Worm (Caenorhabditis elegans) whole organism, L2 larva: ENCODE data around the gene gem-4.
A peak's percentile ranks its signal among the peaks of the same experiment; 100 is the strongest.

ENCODE experiments used
- C34F6.9 ChIP-seq: fragments of 150-350 bp; optimal IDR thresholded peaks from 2 replicates; lab custom pipeline; 2014; ENCODE audit warnings: missing biosample characterization, missing genetic modification characterization
- F13H6.1 ChIP-seq: sonication (generic microtip); optimal IDR thresholded peaks from 2 replicates; lab custom pipeline; 2016; ENCODE audit warnings: missing genetic modification characterization, missing compliant biosample characterization
- ZK546.5 ChIP-seq: sonication (generic microtip); optimal IDR thresholded peaks from 2 replicates; lab custom pipeline; 2017; ENCODE audit warnings: missing biosample characterization, missing genetic modification characterization
- alr-1 ChIP-seq: fragments of 150-350 bp; optimal IDR thresholded peaks from 2 replicates; lab custom pipeline; 2014; ENCODE audit warnings: missing biosample characterization, missing genetic modification characterization
- aly-2 ChIP-seq: fragments of 150-350 bp; optimal IDR thresholded peaks from 2 replicates; lab custom pipeline; 2014; ENCODE audit warnings: missing biosample characterization, missing genetic modification characterization
- ama-1 ChIP-seq: fragments of 150-350 bp; optimal IDR thresholded peaks from 2 replicates; lab custom pipeline; 2018; ENCODE audit warnings: inconsistent platforms
- blmp-1 ChIP-seq: sonication (generic microtip); optimal IDR thresholded peaks from 2 replicates; lab custom pipeline; 2017; ENCODE audit warnings: missing genetic modification characterization, mild to moderate bottlenecking, missing compliant biosample characterization, antibody characterized with exemption, moderate library complexity; ENCODE audit not compliant: insufficient read depth
- ceh-16 ChIP-seq: fragments of 150-350 bp; optimal IDR thresholded peaks from 2 replicates; lab custom pipeline; 2014; ENCODE audit warnings: missing biosample characterization, missing genetic modification characterization
- ceh-82 ChIP-seq: fragments of 150-350 bp; optimal IDR thresholded peaks from 2 replicates; lab custom pipeline; 2014; ENCODE audit warnings: missing biosample characterization, missing genetic modification characterization
- crh-2 ChIP-seq: sonication (generic microtip); optimal IDR thresholded peaks from 2 replicates; lab custom pipeline; 2017; ENCODE audit warnings: missing biosample characterization, missing genetic modification characterization
- egl-27 ChIP-seq: sonication (generic microtip); optimal IDR thresholded peaks from 3 replicates; lab custom pipeline; 2017; ENCODE audit warnings: missing biosample characterization, missing genetic modification reagents, missing genetic modification characterization
- elt-1 ChIP-seq: fragments of 150-350 bp; optimal IDR thresholded peaks from 2 replicates; lab custom pipeline; 2014; ENCODE audit warnings: missing biosample characterization, missing genetic modification characterization
- elt-3 ChIP-seq: sonication (generic microtip); optimal IDR thresholded peaks from 2 replicates; lab custom pipeline; 2017; ENCODE audit warnings: missing biosample characterization, missing genetic modification characterization
- fos-1 ChIP-seq: fragments of 150-350 bp; optimal IDR thresholded peaks from 2 replicates; lab custom pipeline; 2014; ENCODE audit warnings: missing biosample characterization, missing genetic modification characterization
- lin-11 ChIP-seq: fragments of 150-350 bp; sonication (generic microtip); optimal IDR thresholded peaks from 2 replicates; lab custom pipeline; 2014; ENCODE audit warnings: missing biosample characterization, missing genetic modification characterization, inconsistent platforms, mixed read lengths
- lin-13 ChIP-seq: fragments of 150-350 bp; optimal IDR thresholded peaks from 2 replicates; lab custom pipeline; 2014; ENCODE audit warnings: missing biosample characterization, missing genetic modification reagents, missing genetic modification characterization
- lin-39 ChIP-seq: fragments of 150-350 bp; optimal IDR thresholded peaks from 2 replicates; lab custom pipeline; 2014; ENCODE audit warnings: missing biosample characterization, missing genetic modification reagents, missing genetic modification characterization
- mab-5 ChIP-seq: fragments of 150-350 bp; optimal IDR thresholded peaks from 2 replicates; lab custom pipeline; 2014; ENCODE audit warnings: missing biosample characterization, missing genetic modification characterization
- mbf-1 ChIP-seq: sonication (generic microtip); optimal IDR thresholded peaks from 2 replicates; lab custom pipeline; 2017; ENCODE audit warnings: missing biosample characterization, missing genetic modification characterization
- mdl-1 ChIP-seq, 2 experiments: fragments of 150-350 bp in 1 of 2; sonication (generic microtip) in 1 of 2; optimal IDR thresholded peaks; 2 replicates each; lab custom pipeline; 2017; ENCODE audit warnings: missing biosample characterization in 2 of 2, missing genetic modification characterization in 2 of 2
- nhr-12 ChIP-seq: fragments of 150-350 bp; optimal IDR thresholded peaks from 2 replicates; lab custom pipeline; 2014; ENCODE audit warnings: missing biosample characterization, missing genetic modification characterization
- nhr-129 ChIP-seq: fragments of 150-350 bp; optimal IDR thresholded peaks from 2 replicates; lab custom pipeline; 2014; ENCODE audit warnings: missing biosample characterization, missing genetic modification characterization
- nhr-21 ChIP-seq: fragments of 150-350 bp; optimal IDR thresholded peaks from 2 replicates; lab custom pipeline; 2014; ENCODE audit warnings: missing biosample characterization, missing genetic modification characterization
- peb-1 ChIP-seq: fragments of 150-350 bp; optimal IDR thresholded peaks from 2 replicates; lab custom pipeline; 2014; ENCODE audit warnings: missing biosample characterization, missing genetic modification characterization
- skn-1 ChIP-seq: sonication (generic microtip); optimal IDR thresholded peaks from 2 replicates; lab custom pipeline; 2017; ENCODE audit warnings: missing biosample characterization, missing genetic modification characterization
- snpc-4 ChIP-seq: fragments of 150-350 bp; optimal IDR thresholded peaks from 2 replicates; lab custom pipeline; 2014; ENCODE audit warnings: missing biosample characterization, missing genetic modification characterization
- unc-55 ChIP-seq: fragments of 150-350 bp; sonication (generic microtip); optimal IDR thresholded peaks from 3 replicates; lab custom pipeline; 2014; ENCODE audit warnings: missing biosample characterization, missing genetic modification reagents, missing genetic modification characterization
- unc-62 ChIP-seq: fragments of 150-350 bp; optimal IDR thresholded peaks from 2 replicates; lab custom pipeline; 2014; ENCODE audit warnings: missing biosample characterization, missing genetic modification reagents, missing genetic modification characterization
- zag-1 ChIP-seq: fragments of 150-350 bp; optimal IDR thresholded peaks from 2 replicates; lab custom pipeline; 2014; ENCODE audit warnings: missing biosample characterization, missing genetic modification characterization
- ztf-1 ChIP-seq: fragments of 200-800 bp; sonication (Bioruptor generic); conservative IDR thresholded peaks from 2 replicates; pipeline ENCODE4 v1.3.6; 2022; ENCODE audit warnings: missing genetic modification characterization, missing compliant biosample characterization
- ztf-11 ChIP-seq: sonication (generic microtip); optimal IDR thresholded peaks from 2 replicates; lab custom pipeline; 2017; ENCODE audit warnings: missing biosample characterization, missing genetic modification characterization
- ztf-4 ChIP-seq: fragments of 150-350 bp; optimal IDR thresholded peaks from 2 replicates; lab custom pipeline; 2014; ENCODE audit warnings: missing biosample characterization, missing genetic modification characterization

gem-4 gene

DNA sequence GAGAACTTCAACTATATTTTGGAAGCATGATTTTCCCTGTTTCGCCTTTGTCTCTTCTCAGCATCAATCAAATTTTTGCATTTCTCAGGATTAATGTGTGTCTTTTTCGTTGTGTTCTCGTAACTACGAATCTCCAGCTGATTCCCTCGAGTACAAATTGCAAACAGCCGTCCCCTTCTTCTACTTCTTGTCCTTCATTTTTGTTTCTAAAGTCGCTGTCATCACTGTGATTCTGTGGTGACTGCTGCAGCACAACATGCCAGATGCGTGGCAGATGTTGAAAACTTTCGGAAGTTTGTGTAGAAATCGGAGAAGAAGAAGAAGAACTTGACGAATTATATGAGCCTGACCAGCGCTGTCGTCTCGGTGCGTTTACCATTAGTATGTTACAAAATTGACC is 32.2 kb upstream of the gem-4 start:
- TF ChIP-seq nhr-129 (tag; lab: Kevin White, UChicago) (no peak), ztf-11 (tag; lab: Kevin White, UChicago) (no peak), lin-11 (no peak), ztf-1 (GFP tag; lab: Robert Waterston, UW) (no peak), ceh-16 (tag; lab: Kevin White, UChicago) (no peak), unc-55 (peak; percentile 23), F13H6.1 (no peak), mab-5 (tag; lab: Kevin White, UChicago) (peak; percentile 47)

DNA sequence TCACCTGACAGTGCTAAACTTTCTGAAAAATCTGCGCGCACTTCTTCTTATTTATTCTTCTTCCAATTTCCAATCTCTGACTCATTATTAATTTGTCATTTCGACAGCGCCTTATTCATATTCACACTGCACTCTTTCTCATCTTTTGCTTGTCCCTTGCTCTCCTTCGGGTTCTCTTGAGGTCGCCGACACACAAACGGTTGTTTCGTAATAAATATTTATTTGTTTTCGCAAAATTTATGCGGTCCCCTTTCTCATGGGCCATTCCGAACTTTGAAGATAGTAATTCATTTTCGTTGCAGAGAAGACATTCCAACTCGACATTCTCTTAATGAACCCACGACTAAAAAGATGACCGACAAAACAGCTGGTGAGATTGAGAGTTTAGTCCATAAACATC is 30.7 kb upstream of the gem-4 start, which contains the start of gene magi-1:
TSS of gene magi-1 (plus strand) at position 301 of the 400 bp plus-strand sequence.
- TF ChIP-seq mab-5 (tag; lab: Kevin White, UChicago), result no peak
- no peak for TF ChIP-seq mbf-1 (tag; lab: Kevin White, UChicago)
- no peak for TF ChIP-seq ZK546.5 (tag; lab: Kevin White, UChicago)
- no peak for TF ChIP-seq ztf-4
- TF ChIP-seq aly-2 (tag; lab: Kevin White, UChicago), result no peak
- no peak for TF ChIP-seq snpc-4 (tag; lab: Kevin White, UChicago)
- no peak for TF ChIP-seq unc-55
- no peak for TF ChIP-seq peb-1 (tag; lab: Kevin White, UChicago)
- TF ChIP-seq elt-3, result no peak
- no peak for TF ChIP-seq lin-13
- TF ChIP-seq lin-39 (tag; lab: Kevin White, UChicago), result no peak

DNA sequence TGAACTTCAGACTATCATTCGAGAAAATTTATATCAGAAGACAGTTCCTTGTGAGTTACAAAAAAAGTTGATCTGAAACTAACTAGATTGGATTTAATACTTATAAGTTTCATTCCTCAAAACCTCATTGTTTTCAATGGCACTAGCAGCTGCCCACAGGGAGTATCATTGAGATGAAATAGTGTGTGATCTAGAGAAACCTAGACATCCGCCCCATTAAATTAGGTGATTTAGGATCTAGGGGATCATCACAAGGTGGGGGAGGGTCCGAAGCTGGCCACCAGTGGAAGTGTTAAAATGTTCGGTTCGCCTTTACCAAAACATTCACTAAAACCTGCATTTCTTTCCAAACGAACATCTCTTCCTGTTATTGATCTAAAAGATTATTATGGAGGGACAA is 29.0 kb upstream of the gem-4 start:
- TF ChIP-seq alr-1 (tag; lab: Kevin White, UChicago) (no peak), mbf-1 (tag; lab: Kevin White, UChicago) (no peak)

DNA sequence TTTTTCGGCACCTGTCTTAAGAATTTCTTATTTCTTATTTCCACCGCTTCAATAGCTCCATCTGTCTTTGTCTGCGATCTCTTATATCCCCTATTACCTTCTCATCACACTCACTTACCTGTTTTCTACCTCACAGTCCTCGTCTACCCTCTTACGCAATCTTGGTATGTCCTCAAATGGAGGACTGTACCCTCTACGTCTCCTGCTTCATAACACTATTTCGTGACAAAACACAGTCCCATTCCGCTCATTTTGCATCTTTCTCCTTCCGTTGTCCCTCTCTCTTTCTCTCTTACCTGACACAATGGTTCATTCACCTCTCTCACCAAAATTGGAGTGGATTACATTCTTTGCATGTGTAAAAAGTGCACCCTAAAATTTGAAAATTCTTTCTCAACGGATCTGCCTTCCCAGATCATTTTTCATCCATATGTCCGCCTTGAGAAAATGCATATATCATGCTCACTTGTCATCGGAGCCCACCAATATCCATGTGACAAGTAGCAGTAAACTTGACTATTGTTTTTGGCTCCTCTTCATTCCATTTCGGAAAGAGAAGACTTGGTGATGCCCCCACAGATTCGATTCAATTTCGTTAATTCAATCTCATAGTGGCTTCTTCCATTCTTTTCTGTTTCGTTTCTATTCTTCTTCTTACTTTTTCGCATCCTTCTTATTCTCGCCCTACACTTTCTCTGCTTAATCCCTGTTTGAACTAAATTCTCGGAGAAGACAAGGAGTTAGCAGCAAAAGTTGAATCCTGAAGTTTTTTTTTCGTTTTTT is 28.2 kb upstream of the gem-4 start:
- TF ChIP-seq unc-62 (no peak), mdl-1 (tag; optimal IDR thresholded peaks at IDR 0.05; lab: Kevin White, UChicago) (no peak), zag-1 (tag; lab: Kevin White, UChicago) (peak; percentile 18), nhr-129 (tag; lab: Kevin White, UChicago) (peak; percentile 24), unc-55 (peak; percentile 33)

DNA sequence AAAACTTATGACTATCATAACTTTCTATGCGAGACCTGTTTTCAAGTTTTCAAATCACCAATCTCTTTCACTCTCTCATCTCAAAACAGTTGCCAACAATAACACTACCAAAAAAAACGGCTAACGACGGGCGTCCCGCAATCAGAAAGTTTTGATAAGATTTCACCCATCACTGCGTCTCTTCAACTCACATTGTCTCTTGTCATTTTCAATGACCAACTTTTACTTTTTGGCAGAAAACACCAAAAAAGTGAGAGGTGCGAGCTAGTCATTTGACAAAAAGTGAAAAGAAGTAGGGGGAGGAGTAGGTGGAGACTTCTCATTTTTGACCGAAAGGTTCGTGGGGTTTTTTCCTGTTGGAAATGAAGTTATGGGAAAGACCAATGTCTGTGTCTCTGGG is 26.8 kb upstream of the gem-4 start:
- TF ChIP-seq mdl-1 (tag; optimal IDR thresholded peaks at IDR 0.05; lab: Kevin White, UChicago), result no peak
- TF ChIP-seq blmp-1 (tag; lab: Kevin White, UChicago), result peak; percentile 97
- no peak for TF ChIP-seq fos-1 (tag; lab: Kevin White, UChicago)
- no peak for TF ChIP-seq unc-55
- no peak for TF ChIP-seq skn-1 (tag; lab: Kevin White, UChicago)

DNA sequence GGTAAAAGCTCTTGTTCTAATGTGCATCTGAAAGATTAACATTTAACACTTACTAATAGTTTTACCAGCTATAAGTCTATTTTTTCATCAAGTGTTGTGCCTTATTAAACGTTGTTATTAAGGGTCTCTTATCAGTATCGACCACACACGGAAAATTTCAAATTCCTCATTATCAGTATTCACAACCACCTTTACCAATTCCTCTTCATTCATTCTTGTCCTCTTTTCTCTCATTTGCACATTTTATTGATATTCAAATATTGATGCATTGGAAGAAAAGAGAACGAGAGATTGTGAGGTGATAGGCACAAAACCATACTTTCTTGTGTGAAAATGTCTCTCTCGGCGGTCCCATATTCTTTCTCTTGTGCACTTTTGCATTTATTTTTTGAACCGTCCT is 23.6 kb upstream of the gem-4 start:
- TF ChIP-seq mdl-1 (tag; optimal IDR thresholded peaks at IDR 0.05; lab: Kevin White, UChicago) (no peak), snpc-4 (tag; lab: Kevin White, UChicago) (no peak), lin-13 (no peak), crh-2 (tag; lab: Kevin White, UChicago) (peak; percentile 2), ztf-11 (tag; lab: Kevin White, UChicago) (no peak), F13H6.1 (no peak), nhr-12 (tag; lab: Kevin White, UChicago) (no peak), fos-1 (tag; lab: Kevin White, UChicago) (peak; percentile 75), nhr-129 (tag; lab: Kevin White, UChicago) (no peak), egl-27 (tag; lab: Kevin White, UChicago) (no peak), ama-1 (lab: Kevin White, UChicago) (no peak), elt-1 (tag; lab: Kevin White, UChicago) (no peak), nhr-21 (no peak), ceh-82 (tag; lab: Kevin White, UChicago) (no peak), C34F6.9 (tag; lab: Kevin White, UChicago) (no peak)
